Worm (Caenorhabditis elegans): ENCODE measurements around the gene ptr-15.

DNA sequence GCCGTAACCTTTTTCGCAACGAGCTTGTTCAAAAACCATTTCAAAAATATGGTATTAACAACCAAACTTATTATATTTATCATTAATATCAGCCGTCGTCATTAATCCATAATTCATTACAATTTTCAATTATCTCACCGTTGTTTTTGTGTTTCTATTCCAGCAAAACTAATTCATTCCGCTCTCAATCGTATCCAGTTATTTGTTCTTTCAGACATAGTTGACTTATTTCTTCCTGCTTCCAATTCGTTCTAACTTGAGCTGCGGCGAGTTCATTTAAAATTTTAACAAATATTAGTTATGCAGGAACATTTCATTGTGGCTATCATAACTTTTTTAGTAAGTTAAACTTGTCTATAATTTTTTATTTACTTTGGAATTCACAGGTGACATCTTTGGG lies 6.2 kb upstream of the ptr-15 start, which contains the start of gene srx-16:
- no peak for TF ChIP-seq lin-15B (tag; optimal IDR thresholded peaks at IDR 0.05)
- no peak for TF ChIP-seq nhr-237 (tag; optimal IDR thresholded peaks at IDR 0.05)
- TF ChIP-seq snpc-4 (tag; optimal IDR thresholded peaks at IDR 0.05): no peak
- no peak for TF ChIP-seq nhr-77 (tag; optimal IDR thresholded peaks at IDR 0.05)
- no peak for TF ChIP-seq fkh-10 (GFP tag; optimal IDR thresholded peaks at IDR 0.05)
- TF ChIP-seq aly-2 (tag; optimal IDR thresholded peaks at IDR 0.05): no peak
- TF ChIP-seq nhr-11 (tag; optimal IDR thresholded peaks at IDR 0.05): no peak
- TF ChIP-seq unc-39 (tag; optimal IDR thresholded peaks at IDR 0.05): no peak
- no peak for TF ChIP-seq pha-4 (tag; optimal IDR thresholded peaks at IDR 0.05)
- no peak for TF ChIP-seq R02D3.7 (tag; optimal IDR thresholded peaks at IDR 0.05)
- TF ChIP-seq ztf-11 (tag; optimal IDR thresholded peaks at IDR 0.05): no peak
- no peak for TF ChIP-seq lin-39 (tag; optimal IDR thresholded peaks at IDR 0.05)
- TF ChIP-seq zag-1 (tag; optimal IDR thresholded peaks at IDR 0.05): no peak
- no peak for TF ChIP-seq fos-1 (tag; optimal IDR thresholded peaks at IDR 0.05)
